Fruit fly (Drosophila melanogaster) whole organism, embryonic: ENCODE data around the gene CG6470.

Experiments used
- CG10321 ChIP-seq: fragments of 200-800 bp; sonication (Bioruptor generic); IDR thresholded peaks from 2 replicates; pipeline ENCODE4 v1.3.6; 2022; ENCODE audit warnings: missing biosample characterization, missing genetic modification characterization
- CG10462 ChIP-seq: fragments of 200-800 bp; sonication (Bioruptor generic); optimal IDR thresholded peaks from 2 replicates; lab custom pipeline; 2016; ENCODE audit warnings: missing biosample characterization, missing genetic modification characterization
- CG11560 ChIP-seq: fragments of 200-800 bp; sonication (Bioruptor generic); IDR thresholded peaks from 3 replicates; pipeline ENCODE4 v1.3.6; 2022; ENCODE audit warnings: missing biosample characterization, missing genetic modification characterization
- CG13287 ChIP-seq: fragments of 200-800 bp; sonication (Bioruptor generic); IDR thresholded peaks from 2 replicates; pipeline ENCODE4 v1.3.6; 2022; ENCODE audit warnings: missing biosample characterization, missing genetic modification characterization; ENCODE audit not compliant: partially characterized antibody
- CG2712 ChIP-seq: fragments of 200-800 bp; optimal IDR thresholded peaks from 3 replicates; lab custom pipeline; 2019; ENCODE audit warnings: missing biosample characterization, mild to moderate bottlenecking, missing genetic modification characterization, moderate library complexity
- CG3065 ChIP-seq: fragments of 200-800 bp; sonication (Bioruptor generic); optimal IDR thresholded peaks from 2 replicates; lab custom pipeline; 2016; ENCODE audit warnings: missing biosample characterization, missing genetic modification characterization
- CG31365 ChIP-seq: fragments of 200-800 bp; sonication (Bioruptor generic); optimal IDR thresholded peaks from 2 replicates; lab custom pipeline; 2018; ENCODE audit warnings: missing biosample characterization, mild to moderate bottlenecking, missing genetic modification characterization
- CG33557 ChIP-seq: fragments of 200-800 bp; sonication (Bioruptor generic); optimal IDR thresholded peaks from 2 replicates; lab custom pipeline; 2019; ENCODE audit warnings: missing biosample characterization, mild to moderate bottlenecking, missing genetic modification characterization, moderate library complexity
- CG3995 ChIP-seq: fragments of 200-800 bp; sonication (Bioruptor generic); optimal IDR thresholded peaks from 3 replicates; lab custom pipeline; 2016; ENCODE audit warnings: missing biosample characterization, missing genetic modification characterization
- CG4360 ChIP-seq: fragments of 200-800 bp; sonication (Bioruptor generic); IDR thresholded peaks from 2 replicates; pipeline ENCODE4 v1.3.6; 2022; ENCODE audit warnings: missing biosample characterization, missing genetic modification characterization
- CG6813 ChIP-seq: fragments of 200-800 bp; sonication (Bioruptor generic); optimal IDR thresholded peaks from 2 replicates; lab custom pipeline; 2017; ENCODE audit warnings: missing biosample characterization, missing genetic modification characterization, mild to moderate bottlenecking, moderate library complexity, missing genetic modification reagents
- CG9727 ChIP-seq: fragments of 200-800 bp; sonication (Bioruptor generic); optimal IDR thresholded peaks from 3 replicates; lab custom pipeline; 2017; ENCODE audit warnings: missing biosample characterization, mild to moderate bottlenecking, missing genetic modification characterization
- D ChIP-seq, 2 experiments: fragments of 200-800 bp in 1 of 2; fragments of >200 bp in 1 of 2; sonication (Bioruptor generic) in 1 of 2; optimal IDR thresholded peaks; 2 replicates in 1 of 2; 3 replicates in 1 of 2; lab custom pipeline; 2017; ENCODE audit warnings: mild to moderate bottlenecking in 1 of 2, missing biosample characterization in 1 of 2, missing genetic modification characterization in 1 of 2, missing genetic modification reagents in 1 of 2
- Doc2 ChIP-seq: fragments of 200-800 bp; sonication (Bioruptor generic); IDR thresholded peaks from 2 replicates; pipeline ENCODE4 v1.3.6; 2022; ENCODE audit warnings: missing biosample characterization, missing genetic modification characterization
- Dref ChIP-seq: fragments of 200-800 bp; sonication (Bioruptor generic); IDR thresholded peaks from 2 replicates; pipeline ENCODE4 v1.3.6; 2022; ENCODE audit warnings: missing biosample characterization, missing genetic modification characterization
- Ets65A ChIP-seq: fragments of 200-800 bp; sonication (Bioruptor generic); peaks from one replicate; lab custom pipeline; 2016; ENCODE audit warnings: missing biosample characterization, missing genetic modification characterization
- H2.0 ChIP-seq: fragments of 200-800 bp; sonication (Bioruptor generic); IDR thresholded peaks from 2 replicates; pipeline ENCODE4 v1.3.6; 2022; ENCODE audit warnings: missing biosample characterization, missing genetic modification characterization
- Med ChIP-seq: fragments of 200-800 bp; sonication (Bioruptor generic); peaks from one replicate; lab custom pipeline; 2016; ENCODE audit warnings: missing biosample characterization, missing genetic modification characterization, mild to moderate bottlenecking, inconsistent platforms, moderate library complexity
- NfI ChIP-seq: fragments of 200-800 bp; sonication (Bioruptor generic); optimal IDR thresholded peaks from 3 replicates; lab custom pipeline; 2018; ENCODE audit warnings: missing biosample characterization, mild to moderate bottlenecking, missing genetic modification characterization, moderate library complexity
- Pdp1 ChIP-seq, 2 experiments: fragments of 200-800 bp; sonication (Bioruptor generic); optimal IDR thresholded peaks; 3 replicates each; lab custom pipeline; 2016; ENCODE audit warnings: missing biosample characterization in 2 of 2, missing genetic modification characterization in 2 of 2, mild to moderate bottlenecking in 1 of 2, moderate library complexity in 1 of 2
- Sry-β ChIP-seq: fragments of 200-800 bp; sonication (Bioruptor generic); optimal IDR thresholded peaks from 2 replicates; lab custom pipeline; 2018; ENCODE audit warnings: missing biosample characterization, mild to moderate bottlenecking, missing genetic modification characterization, moderate library complexity
- Usf ChIP-seq: fragments of 200-800 bp; sonication (Bioruptor generic); optimal IDR thresholded peaks from 2 replicates; lab custom pipeline; 2017; ENCODE audit warnings: missing genotype, missing biosample characterization, missing genetic modification characterization
- amos ChIP-seq: fragments of 200-800 bp; sonication (Bioruptor generic); IDR thresholded peaks from 2 replicates; pipeline ENCODE4 v1.3.6; 2022; ENCODE audit warnings: missing biosample characterization, missing genetic modification characterization; ENCODE audit not compliant: partially characterized antibody
- bowl ChIP-seq: fragments of 200-800 bp; sonication (Bioruptor generic); IDR thresholded peaks from 2 replicates; pipeline ENCODE4 v1.3.6; 2022; ENCODE audit warnings: missing biosample characterization, missing genetic modification characterization
- cad ChIP-seq: fragments of >200 bp; optimal IDR thresholded peaks from 2 replicates; lab custom pipeline; 2017; ENCODE audit warnings: missing biosample characterization, missing genetic modification characterization
- cato ChIP-seq: fragments of 200-800 bp; sonication (Bioruptor generic); optimal IDR thresholded peaks from 2 replicates; lab custom pipeline; 2016; ENCODE audit warnings: missing biosample characterization, missing genetic modification characterization, borderline replicate concordance
- corto ChIP-seq: fragments of 200-800 bp; sonication (Bioruptor generic); optimal IDR thresholded peaks from 2 replicates; lab custom pipeline; 2016; ENCODE audit warnings: missing biosample characterization, mild to moderate bottlenecking, missing genetic modification characterization, moderate library complexity
- crol ChIP-seq: fragments of 200-800 bp; sonication (Bioruptor generic); IDR thresholded peaks from 2 replicates; pipeline ENCODE4 v1.3.6; 2022; ENCODE audit warnings: missing biosample characterization, missing genetic modification characterization
- dmrt11E ChIP-seq: fragments of 200-800 bp; sonication (Bioruptor generic); optimal IDR thresholded peaks from 3 replicates; lab custom pipeline; 2018; ENCODE audit warnings: missing biosample characterization, mild to moderate bottlenecking, missing genetic modification characterization, moderate library complexity
- en ChIP-seq: fragments of 200-800 bp; sonication (Bioruptor generic); optimal IDR thresholded peaks from 2 replicates; lab custom pipeline; 2016; ENCODE audit warnings: missing biosample characterization, missing genetic modification characterization
- gcm2 ChIP-seq: fragments of 200-800 bp; sonication (Bioruptor generic); optimal IDR thresholded peaks from 2 replicates; lab custom pipeline; 2016; ENCODE audit warnings: missing biosample characterization, missing genetic modification characterization
- gfzf ChIP-seq: fragments of 200-800 bp; sonication (Bioruptor generic); optimal IDR thresholded peaks from 2 replicates; lab custom pipeline; 2016; ENCODE audit warnings: missing biosample characterization, mild to moderate bottlenecking, missing genetic modification characterization, moderate library complexity
- grn ChIP-seq: fragments of 200-800 bp; sonication (Bioruptor generic); optimal IDR thresholded peaks from 3 replicates; lab custom pipeline; 2017; ENCODE audit warnings: missing biosample characterization, missing genetic modification characterization
- gt ChIP-seq: fragments of 200-800 bp; sonication (Bioruptor generic); IDR thresholded peaks from 2 replicates; pipeline ENCODE4 v1.3.6; 2022; ENCODE audit warnings: missing biosample characterization, missing genetic modification characterization
- inv ChIP-seq: fragments of 200-800 bp; sonication (Bioruptor generic); IDR thresholded peaks from 2 replicates; pipeline ENCODE4 v1.3.6; 2022; ENCODE audit warnings: missing biosample characterization, missing genetic modification characterization; ENCODE audit not compliant: partially characterized antibody
- jigr1 ChIP-seq: fragments of 200-800 bp; sonication (Bioruptor generic); IDR thresholded peaks from 3 replicates; pipeline ENCODE4 v1.3.6; 2022; ENCODE audit warnings: missing biosample characterization, missing genetic modification characterization
- kah ChIP-seq: fragments of 200-800 bp; sonication (Bioruptor generic); optimal IDR thresholded peaks from 2 replicates; lab custom pipeline; 2018; ENCODE audit warnings: missing biosample characterization, mild to moderate bottlenecking, missing genetic modification characterization
- lola ChIP-seq, 3 experiments: fragments of >200 bp in 2 of 3; fragments of 200-800 bp in 1 of 3; sonication (Bioruptor generic) in 1 of 3; optimal IDR thresholded peaks; 2 replicates each; lab custom pipeline; 2017 to 2019; ENCODE audit warnings: missing biosample characterization in 3 of 3, missing genetic modification characterization in 3 of 3, mild to moderate bottlenecking in 1 of 3, moderate library complexity in 1 of 3
- mirr ChIP-seq: fragments of 200-800 bp; sonication (Bioruptor generic); optimal IDR thresholded peaks from 3 replicates; lab custom pipeline; 2018; ENCODE audit warnings: missing biosample characterization, mild to moderate bottlenecking, missing genetic modification characterization
- nau ChIP-seq: fragments of 200-800 bp; sonication (Bioruptor generic); optimal IDR thresholded peaks from 3 replicates; lab custom pipeline; 2017; ENCODE audit warnings: missing biosample characterization, mild to moderate bottlenecking, missing genetic modification characterization, missing genetic modification reagents
- pita ChIP-seq: fragments of 200-800 bp; sonication (Bioruptor generic); optimal IDR thresholded peaks from 2 replicates; lab custom pipeline; 2017; ENCODE audit warnings: missing biosample characterization, mild to moderate bottlenecking, missing genetic modification characterization
- row ChIP-seq: fragments of 200-800 bp; sonication (Bioruptor generic); IDR thresholded peaks from 3 replicates; pipeline ENCODE4 v1.3.6; 2022; ENCODE audit warnings: missing biosample characterization, missing genetic modification characterization
- run ChIP-seq: fragments of 200-800 bp; sonication (Bioruptor generic); optimal IDR thresholded peaks from 3 replicates; lab custom pipeline; 2018; ENCODE audit warnings: missing biosample characterization, mild to moderate bottlenecking, missing genetic modification characterization
- sens ChIP-seq: fragments of 200-800 bp; sonication (Bioruptor generic); peaks from one replicate; lab custom pipeline; 2016; ENCODE audit warnings: missing biosample characterization, missing genetic modification characterization
- sisA ChIP-seq: fragments of 200-800 bp; sonication (Bioruptor generic); IDR thresholded peaks from 2 replicates; pipeline ENCODE4 v1.3.6; 2022; ENCODE audit warnings: missing biosample characterization, missing genetic modification characterization
- tgo ChIP-seq: fragments of 200-800 bp; sonication (Bioruptor generic); IDR thresholded peaks from 3 replicates; pipeline ENCODE4 v1.3.6; 2022; ENCODE audit warnings: missing biosample characterization, missing genetic modification characterization

CG6470 gene

DNA sequence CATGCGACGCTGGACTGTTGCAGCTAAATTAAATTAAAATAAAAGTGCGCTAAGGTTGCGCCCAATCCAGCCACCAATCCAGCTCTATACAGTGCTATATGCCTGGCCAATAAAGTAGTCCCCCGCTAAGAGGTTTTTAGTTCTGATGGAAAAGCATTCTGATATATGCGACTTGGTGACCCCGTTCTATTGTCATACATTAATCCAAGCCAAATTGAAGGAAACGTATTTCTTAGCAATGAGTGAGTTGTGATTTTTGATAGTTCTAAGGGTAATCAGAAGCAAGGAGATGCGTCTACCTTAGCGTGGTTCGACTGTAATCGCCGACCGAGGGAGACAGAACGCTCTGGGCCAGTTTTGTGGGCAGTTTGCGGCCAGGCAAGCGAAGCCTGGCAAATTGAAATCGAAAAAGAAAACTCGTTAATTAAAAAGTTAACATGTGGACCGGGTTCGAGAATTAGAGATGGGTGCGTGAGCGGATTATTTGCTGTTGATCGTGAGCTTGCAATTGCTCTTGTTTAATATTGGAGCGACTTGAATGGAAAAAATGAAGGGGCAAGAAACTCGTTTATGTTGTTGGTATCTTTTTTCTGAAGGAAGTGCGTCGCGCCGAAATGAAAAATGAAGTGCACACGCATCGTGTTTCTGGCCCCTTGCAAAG lies 23.7 kb upstream of the CG6470 start (continued):
- TF ChIP-seq CG3065 (GFP tag; lab: Kevin White, UChicago) = no peak
- no peak for TF ChIP-seq CG31365 (tag; lab: Kevin White, UChicago)
- no peak for TF ChIP-seq jigr1
- no peak for TF ChIP-seq sisA (GFP tag; lab: Robert Waterston, UW)
- no peak for TF ChIP-seq amos (GFP tag; lab: Robert Waterston, UW)
- TF ChIP-seq gt (GFP tag; lab: Robert Waterston, UW) = no peak
- TF ChIP-seq row (GFP tag; lab: Robert Waterston, UW) = peak; percentile 46
- TF ChIP-seq mirr (GFP tag; lab: Kevin White, UChicago) = no peak
- TF ChIP-seq nau = no peak
- peak; percentile 3 for TF ChIP-seq CG2712 (tag; lab: Kevin White, UChicago)
- no peak for TF ChIP-seq corto (GFP tag; lab: Kevin White, UChicago)
- TF ChIP-seq CG10321 (GFP tag; lab: Robert Waterston, UW) = no peak
- TF ChIP-seq CG11560 (tag; lab: Robert Waterston, UW) = no peak
- no peak for TF ChIP-seq bowl
- TF ChIP-seq run = no peak
- TF ChIP-seq Usf (GFP tag; lab: Kevin White, UChicago) = no peak
- no peak for TF ChIP-seq H2.0 (GFP tag; lab: Robert Waterston, UW)
- no peak for TF ChIP-seq CG6813 (GFP tag; lab: Kevin White, UChicago)
- TF ChIP-seq CG9727 (GFP tag; lab: Kevin White, UChicago) = no peak
- TF ChIP-seq, all 482 proteins: peak for 7

DNA sequence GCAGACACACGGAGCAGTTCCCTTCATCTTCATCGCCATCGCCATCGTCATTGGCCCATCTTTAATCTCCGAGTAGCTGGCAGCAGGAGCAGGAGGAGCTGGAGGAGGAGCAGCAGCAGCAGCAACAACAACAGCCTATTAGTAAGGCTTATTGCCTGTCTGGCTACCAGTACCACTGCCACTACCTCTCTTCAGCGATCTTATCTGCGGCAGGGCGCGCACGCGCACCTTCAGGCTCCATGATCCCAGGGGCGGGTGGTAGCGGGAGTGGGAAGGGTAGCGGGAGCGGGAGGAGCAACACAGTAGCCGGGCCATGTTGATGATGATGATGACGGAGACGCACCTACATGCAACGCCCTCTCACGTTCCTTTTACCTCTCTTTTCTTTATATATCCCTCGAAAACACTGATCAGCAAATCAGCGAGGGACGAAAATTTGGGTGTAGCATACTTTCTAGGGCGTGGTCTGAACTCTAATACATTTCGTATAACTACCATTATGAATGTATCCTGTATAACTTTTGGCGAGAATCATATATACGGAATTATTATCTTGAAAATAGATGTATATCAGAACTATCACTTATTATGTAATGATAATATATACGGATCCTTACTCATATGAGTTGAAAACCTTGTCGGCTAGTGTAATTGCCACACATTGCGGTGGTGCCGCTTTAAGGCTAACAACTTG lies 22.5 kb upstream of the CG6470 start:
- TF ChIP-seq Pdp1 (GFP tag; optimal IDR thresholded peaks at IDR 0.05; lab: Kevin White, UChicago) = peak in 1 of 2 experiments; percentile 6
- 0 out of 2 replicates have a peak, but pooled peaks have one; percentile 33 for TF ChIP-seq crol (GFP tag; lab: Robert Waterston, UW)
- TF ChIP-seq gfzf = no peak
- no peak for TF ChIP-seq Sry-β (GFP tag; lab: Kevin White, UChicago)
- no peak for TF ChIP-seq run
- no peak for TF ChIP-seq en (GFP tag; lab: Kevin White, UChicago)
- TF ChIP-seq CG33557 (GFP tag; lab: Kevin White, UChicago) = no peak
- TF ChIP-seq tgo (GFP tag; lab: Robert Waterston, UW) = no peak
- peak; percentile 55; the same call in 1 of the 2 replicates for TF ChIP-seq CG4360 (GFP tag; lab: Robert Waterston, UW)
- peak; percentile 7 for TF ChIP-seq sens (GFP tag; lab: Kevin White, UChicago)
- TF ChIP-seq, all 482 proteins: peak for 4

DNA sequence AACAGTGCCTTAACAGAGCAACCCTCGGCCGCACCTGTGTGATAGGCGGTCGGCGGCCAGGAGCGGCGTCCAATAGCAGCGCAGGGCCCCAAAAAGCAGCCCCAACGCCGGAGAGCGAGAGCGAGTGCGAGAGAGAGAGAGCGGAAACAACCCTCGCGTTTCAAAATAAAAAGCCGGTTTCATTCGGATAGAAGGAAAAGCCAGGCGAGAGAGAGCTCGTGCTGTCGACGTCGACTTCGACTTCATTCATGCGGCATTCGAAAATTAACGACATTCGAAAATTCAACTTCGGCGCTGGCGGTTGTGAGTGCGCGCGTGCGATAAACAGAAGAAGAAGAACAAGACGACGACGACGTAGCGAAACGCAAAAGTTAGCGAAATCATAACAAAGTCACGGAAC lies 19.7 kb upstream of the CG6470 start:
- TF ChIP-seq kah (GFP tag; lab: Kevin White, UChicago) (peak; percentile 24), lola (GFP tag; optimal IDR thresholded peaks at IDR 0.05; lab: Kevin White, UChicago) (no peak), inv (peak; percentile 14; the same call in 1 of the 2 replicates), dmrt11E (tag; lab: Kevin White, UChicago) (no peak), Usf (GFP tag; lab: Kevin White, UChicago) (no peak), D (optimal IDR thresholded peaks at IDR 0.05; lab: Kevin White, UChicago) (no peak), D (GFP tag; optimal IDR thresholded peaks at IDR 0.05; lab: Kevin White, UChicago) (no peak), cato (GFP tag; lab: Kevin White, UChicago) (no peak), cad (no peak), CG10462 (GFP tag; lab: Kevin White, UChicago) (no peak), Ets65A (GFP tag; lab: Kevin White, UChicago) (no peak), Dref (GFP tag; lab: Robert Waterston, UW) (no peak), Med (GFP tag; lab: Kevin White, UChicago) (peak; percentile 76), gcm2 (GFP tag; lab: Kevin White, UChicago) (no peak), CG13287 (GFP tag; lab: Robert Waterston, UW) (peak; percentile 29; the same call in 1 of the 2 replicates), NfI (GFP tag; lab: Kevin White, UChicago) (no peak), Doc2 (GFP tag; lab: Robert Waterston, UW) (no peak), CG3995 (GFP tag; lab: Kevin White, UChicago) (no peak), grn (no peak), pita (GFP tag; lab: Kevin White, UChicago) (no peak)
